Fruit fly (Drosophila melanogaster): ENCODE results near the gene CG14346.

Gene CG14346

DNA sequence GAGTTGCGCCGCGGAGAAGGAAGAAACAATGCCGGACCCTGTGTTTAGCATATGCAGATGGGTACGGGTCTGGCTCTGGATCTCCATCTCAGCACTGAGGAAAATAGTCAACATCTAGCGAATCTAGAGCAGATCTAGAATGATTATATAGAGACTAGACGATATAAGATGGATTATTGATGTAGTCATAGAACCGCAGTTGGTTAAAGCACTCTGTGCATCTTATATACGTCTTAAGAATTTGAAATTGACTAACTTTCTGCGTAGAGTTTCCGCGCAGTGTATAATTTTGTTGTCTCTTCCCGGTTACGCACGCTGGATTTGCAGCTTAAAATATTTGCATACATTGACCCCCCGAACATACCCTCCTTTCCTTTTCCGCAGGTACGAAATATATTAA lies 41.9 kb downstream of the CG14346 start:
- no peak for TF ChIP-seq CG11617 (GFP tag; optimal IDR thresholded peaks at IDR 0.05)
- no peak for TF ChIP-seq toe (GFP tag; optimal IDR thresholded peaks at IDR 0.05)
- no peak for TF ChIP-seq tj (GFP tag; optimal IDR thresholded peaks at IDR 0.05)
- no peak for TF ChIP-seq Mnt (GFP tag; optimal IDR thresholded peaks at IDR 0.05)

dm6 chr2L:1410780-1411625 lies 43.2 kb downstream of the CG14346 start:
- no peak for TF ChIP-seq CG14711 (tag; optimal IDR thresholded peaks at IDR 0.05)

DNA sequence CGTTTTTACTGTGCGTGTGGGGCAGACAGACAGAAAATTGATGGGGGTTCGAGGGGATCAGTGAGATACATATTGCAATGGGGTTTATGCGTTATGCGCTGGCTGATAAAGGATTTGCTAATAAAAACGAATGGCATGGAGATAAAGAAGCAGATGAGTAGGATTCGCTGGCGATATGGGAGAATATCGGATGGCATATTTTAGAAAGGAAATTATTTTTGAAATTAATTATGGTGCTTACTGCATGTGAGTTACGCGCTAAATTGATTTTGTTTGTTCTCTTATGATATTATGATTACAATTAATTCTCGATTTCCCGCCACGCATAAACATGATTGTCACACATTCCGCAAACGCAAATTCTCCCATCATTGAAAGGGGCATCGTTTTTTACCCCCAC lies 44.9 kb downstream of the CG14346 start:
- TF ChIP-seq CG33017 (tag; optimal IDR thresholded peaks at IDR 0.05) (no peak), pad (GFP tag; optimal IDR thresholded peaks at IDR 0.05) (no peak), CG1620 (GFP tag; optimal IDR thresholded peaks at IDR 0.05) (no peak), CG12768 (GFP tag; optimal IDR thresholded peaks at IDR 0.05) (no peak), Crg-1 (GFP tag; optimal IDR thresholded peaks at IDR 0.05) (no peak), Mnt (GFP tag; optimal IDR thresholded peaks at IDR 0.05) (no peak)

DNA sequence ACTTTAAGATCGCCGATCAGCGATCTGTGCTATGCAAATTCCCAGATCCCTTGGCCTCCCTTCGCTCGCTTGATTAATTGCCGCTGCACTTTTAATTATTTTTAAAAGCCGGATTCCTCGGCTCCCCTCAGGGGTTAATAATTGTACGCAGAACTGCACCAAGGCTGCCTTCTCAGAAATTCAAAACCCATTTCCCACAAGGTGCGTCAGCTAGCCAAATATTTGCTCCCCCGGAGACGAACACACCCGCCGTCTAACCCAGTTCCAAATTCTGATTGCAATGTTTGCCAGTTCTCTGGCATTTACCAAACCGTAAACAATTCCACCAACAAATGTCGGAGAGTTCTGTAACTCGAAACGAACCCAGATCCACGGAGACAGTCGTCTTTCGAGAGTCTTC lies 46.2 kb downstream of the CG14346 start:
- no peak for TF ChIP-seq CG7045 (GFP tag; optimal IDR thresholded peaks at IDR 0.05)
- peak; percentile 18 for TF ChIP-seq tj (GFP tag; optimal IDR thresholded peaks at IDR 0.05)
- no peak for TF ChIP-seq CG11617 (GFP tag; optimal IDR thresholded peaks at IDR 0.05)

DNA sequence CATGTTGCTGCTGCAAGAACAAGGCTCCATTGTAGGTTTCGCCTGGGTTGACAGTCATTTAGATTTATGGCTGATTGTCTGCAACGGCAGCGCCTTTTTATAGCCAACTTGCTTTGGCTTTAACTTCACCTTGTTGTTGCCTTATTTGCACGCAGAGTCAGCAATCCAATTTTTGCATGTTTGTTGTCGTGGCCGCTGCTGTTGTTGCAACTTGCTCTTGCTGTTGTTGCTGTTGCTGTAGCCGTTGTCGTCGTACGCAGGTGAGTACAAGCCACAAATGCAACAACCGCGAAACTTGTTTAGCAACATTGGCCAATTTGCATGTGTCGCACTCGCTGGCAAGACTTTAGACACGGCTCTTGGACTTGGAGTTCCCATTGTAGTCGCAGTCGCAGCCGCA lies 47.7 kb downstream of the CG14346 start:
- no peak for TF ChIP-seq bab1 (GFP tag; optimal IDR thresholded peaks at IDR 0.05)
- TF ChIP-seq tj (GFP tag; optimal IDR thresholded peaks at IDR 0.05), result no peak
- no peak for TF ChIP-seq Hr96 (GFP tag; optimal IDR thresholded peaks at IDR 0.05)
- no peak for TF ChIP-seq cnc (optimal IDR thresholded peaks at IDR 0.05)
- no peak for TF ChIP-seq CG33017 (tag; optimal IDR thresholded peaks at IDR 0.05)
- no peak for TF ChIP-seq CG11617 (GFP tag; optimal IDR thresholded peaks at IDR 0.05)
- TF ChIP-seq CG7101 (tag; optimal IDR thresholded peaks at IDR 0.05), result no peak
- no peak for TF ChIP-seq Mnt (GFP tag; optimal IDR thresholded peaks at IDR 0.05)
- no peak for TF ChIP-seq pad (GFP tag; optimal IDR thresholded peaks at IDR 0.05)
- no peak for TF ChIP-seq cic (GFP tag; optimal IDR thresholded peaks at IDR 0.05)
- no peak for TF ChIP-seq CG1620 (GFP tag; optimal IDR thresholded peaks at IDR 0.05)
- no peak for TF ChIP-seq ovo (GFP tag; optimal IDR thresholded peaks at IDR 0.05)
- TF ChIP-seq kay (GFP tag; ENCODE audit: borderline replicate concordance), result no peak
- TF ChIP-seq Clk (GFP tag; optimal IDR thresholded peaks at IDR 0.05), result no peak
- no peak for TF ChIP-seq Crg-1 (GFP tag; optimal IDR thresholded peaks at IDR 0.05)
- no peak for TF ChIP-seq CG5204 (GFP tag; optimal IDR thresholded peaks at IDR 0.05)
- TF ChIP-seq CG7045 (GFP tag; optimal IDR thresholded peaks at IDR 0.05), result no peak

DNA sequence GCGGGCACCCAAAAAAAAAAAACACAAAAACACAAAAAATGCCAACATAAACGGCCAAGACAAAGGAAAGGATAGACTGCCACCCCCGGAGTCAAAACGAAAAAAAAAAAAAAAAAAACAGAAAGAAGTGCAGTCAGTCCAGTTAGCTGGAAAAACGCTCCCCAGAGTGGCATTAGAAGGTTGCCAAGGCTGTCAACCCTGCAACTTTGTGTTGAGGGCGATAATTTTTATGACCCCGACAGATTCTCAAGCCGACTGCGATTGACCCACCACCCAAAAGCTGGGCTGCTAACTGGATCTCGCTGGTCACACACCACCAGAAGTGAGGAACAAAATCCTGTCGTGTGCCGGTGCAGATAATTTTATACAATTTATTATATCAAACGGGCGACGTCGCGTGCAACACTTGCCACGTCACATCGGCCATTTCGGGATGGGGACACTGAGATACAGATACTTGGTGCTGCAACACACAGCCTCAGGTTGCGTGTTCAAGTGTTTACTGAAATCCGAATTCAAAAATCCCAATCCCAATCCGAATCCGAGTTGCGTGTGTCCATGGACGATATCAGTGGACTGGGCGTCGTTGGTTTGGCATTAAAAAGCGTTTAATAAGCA lies 50.4 kb downstream of the CG14346 start:
- TF ChIP-seq Crg-1 (GFP tag; optimal IDR thresholded peaks at IDR 0.05), result no peak
- TF ChIP-seq cnc (optimal IDR thresholded peaks at IDR 0.05), result no peak
- TF ChIP-seq CG7045 (GFP tag; optimal IDR thresholded peaks at IDR 0.05), result no peak
- TF ChIP-seq bab1 (GFP tag; optimal IDR thresholded peaks at IDR 0.05), result no peak
- TF ChIP-seq pad (GFP tag; optimal IDR thresholded peaks at IDR 0.05), result no peak
- TF ChIP-seq CG1620 (GFP tag; optimal IDR thresholded peaks at IDR 0.05), result no peak
- no peak for TF ChIP-seq ovo (GFP tag; optimal IDR thresholded peaks at IDR 0.05)
- no peak for TF ChIP-seq cic (GFP tag; optimal IDR thresholded peaks at IDR 0.05)

Measured in whole organism, adult.